Worm (Caenorhabditis elegans) whole organism, L2 larva: Measurements from ENCODE around the gene dac-1.

Experiments used
- C34F6.9 ChIP-seq: fragments of 150-350 bp; optimal IDR thresholded peaks from 2 replicates; lab custom pipeline; 2014; ENCODE audit warnings: missing biosample characterization, missing genetic modification characterization
- Y55F3AM.14 ChIP-seq: fragments of 200-800 bp; sonication (Bioruptor generic); optimal IDR thresholded peaks from 2 replicates; lab custom pipeline; 2018; ENCODE audit warnings: mild to moderate bottlenecking, missing genetic modification characterization, missing compliant biosample characterization
- aly-2 ChIP-seq: fragments of 150-350 bp; optimal IDR thresholded peaks from 2 replicates; lab custom pipeline; 2014; ENCODE audit warnings: missing biosample characterization, missing genetic modification characterization
- ama-1 ChIP-seq: fragments of 150-350 bp; optimal IDR thresholded peaks from 2 replicates; lab custom pipeline; 2018; ENCODE audit warnings: inconsistent platforms
- dmd-4 ChIP-seq: sonication (generic microtip); optimal IDR thresholded peaks from 2 replicates; lab custom pipeline; 2017; ENCODE audit warnings: missing biosample characterization, missing genetic modification characterization
- fos-1 ChIP-seq: fragments of 150-350 bp; optimal IDR thresholded peaks from 2 replicates; lab custom pipeline; 2014; ENCODE audit warnings: missing biosample characterization, missing genetic modification characterization
- lin-13 ChIP-seq: fragments of 150-350 bp; optimal IDR thresholded peaks from 2 replicates; lab custom pipeline; 2014; ENCODE audit warnings: missing biosample characterization, missing genetic modification reagents, missing genetic modification characterization
- lsy-2 ChIP-seq, 2 experiments: fragments of 150-350 bp in 1 of 2; sonication (generic microtip) in 1 of 2; optimal IDR thresholded peaks; 2 replicates each; lab custom pipeline; 2014 to 2017; ENCODE audit warnings: missing biosample characterization in 2 of 2, missing genetic modification characterization in 2 of 2
- nhr-11 ChIP-seq: fragments of 150-350 bp; optimal IDR thresholded peaks from 2 replicates; lab custom pipeline; 2014; ENCODE audit warnings: missing biosample characterization, missing genetic modification characterization
- nhr-237 ChIP-seq: fragments of 150-350 bp; optimal IDR thresholded peaks from 2 replicates; lab custom pipeline; 2014; ENCODE audit warnings: missing biosample characterization, missing genetic modification characterization
- nhr-77 ChIP-seq: fragments of 150-350 bp; optimal IDR thresholded peaks from 2 replicates; lab custom pipeline; 2014; ENCODE audit warnings: missing biosample characterization, missing genetic modification characterization
- skn-1 ChIP-seq: sonication (generic microtip); optimal IDR thresholded peaks from 2 replicates; lab custom pipeline; 2017; ENCODE audit warnings: missing biosample characterization, missing genetic modification characterization
- zag-1 ChIP-seq: fragments of 150-350 bp; optimal IDR thresholded peaks from 2 replicates; lab custom pipeline; 2014; ENCODE audit warnings: missing biosample characterization, missing genetic modification characterization

- TF ChIP-seq aly-2 (tag; lab: Kevin White, UChicago) (no peak), nhr-237 (tag; lab: Kevin White, UChicago) (no peak), Y55F3AM.14 (GFP tag; lab: Kevin White, UChicago) (no peak), C34F6.9 (no peak), zag-1 (no peak), ama-1 (no peak), nhr-11 (tag; lab: Kevin White, UChicago) (no peak), skn-1 (tag; lab: Kevin White, UChicago) (no peak), lin-13 (GFP tag; lab: Kevin White, UChicago) (no peak), dmd-4 (tag; lab: Kevin White, UChicago) (no peak), fos-1 (tag; lab: Kevin White, UChicago) (no peak), lsy-2 (tag; optimal IDR thresholded peaks at IDR 0.05; lab: Kevin White, UChicago) (peak in 1 of 2 experiments; percentile 26), nhr-77 (tag; lab: Kevin White, UChicago) (no peak)
Measured at ce11 chrIII:772675-773074, 43.3 kb upstream of the dac-1 start.
